Fruit fly (Drosophila melanogaster) S2 (cell line): ENCODE data around the gene CG17764.

ENCODE experiments used
- CG8478 ChIP-seq: fragments of >200 bp; optimal IDR thresholded peaks from 2 replicates; lab custom pipeline; 2018
- CTCF ChIP-seq, 2 experiments: fragments of >200 bp; optimal IDR thresholded peaks; 2 replicates each; lab custom pipeline; 2018

DNA sequence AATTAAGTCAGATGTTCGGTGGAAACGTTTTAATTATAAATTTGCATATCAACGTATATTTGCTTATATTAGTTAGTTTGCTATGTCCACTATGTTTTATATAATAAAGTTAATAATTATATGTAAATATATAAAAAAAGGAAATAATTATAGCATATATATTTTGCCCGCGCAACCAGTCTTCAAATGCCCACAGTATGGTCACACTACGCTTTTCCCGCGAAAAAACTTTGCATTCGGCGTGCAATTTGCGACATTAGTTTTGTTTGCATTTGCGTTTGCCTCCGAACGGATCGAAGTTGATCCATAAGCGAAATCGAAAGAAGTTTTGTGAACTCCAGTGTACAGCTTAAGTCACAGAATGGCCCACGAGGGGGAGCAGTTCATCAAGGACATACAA lies 16.4 kb upstream of the CG17764 start, which contains the start of gene Mcm3:
- TF ChIP-seq CG8478 (lab: Kevin White, UChicago) = no peak
- no peak for TF ChIP-seq CTCF (optimal IDR thresholded peaks at IDR 0.05; lab: Kevin White, UChicago)
